Worm (Caenorhabditis elegans): ENCODE data around the gene scb-1.

The scb-1 gene

DNA sequence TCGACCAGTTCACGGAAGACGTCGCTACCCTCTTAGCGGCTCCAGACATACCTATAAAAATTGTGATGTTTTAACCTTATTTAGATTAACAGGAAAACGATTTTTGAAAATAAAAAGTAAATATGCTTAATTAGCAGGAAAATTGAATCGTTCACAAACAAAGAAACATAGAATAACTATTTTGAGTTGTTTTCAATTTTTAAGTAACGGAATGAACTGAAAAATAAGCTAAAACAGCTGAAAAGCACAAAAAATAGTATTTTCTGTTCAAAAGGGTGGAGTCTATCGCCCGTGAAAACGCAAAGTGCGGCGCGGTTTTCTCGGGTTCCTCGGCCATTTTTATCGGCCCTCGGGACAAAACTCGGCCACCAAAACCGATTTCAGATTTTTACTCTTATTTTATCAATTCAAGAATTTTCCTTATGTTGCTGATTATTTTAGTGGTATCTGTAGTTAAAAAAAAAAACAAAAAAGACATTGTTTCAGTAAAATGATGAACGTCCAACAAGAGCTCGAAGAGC is 4.4 kb upstream of the scb-1 start, which contains the start of the genes atp-5 and lmtr-3:
atp-5 (minus strand) TSS at position 51 of the 521 bp plus-strand sequence.
lmtr-3 (plus strand) TSS at position 370 of the 521 bp plus-strand sequence.
- no peak for TF ChIP-seq mes-4 (tag; optimal IDR thresholded peaks at IDR 0.05)
- no peak for TF ChIP-seq nhr-179 (tag; optimal IDR thresholded peaks at IDR 0.05)
- TF ChIP-seq hmg-20 (GFP tag; IDR thresholded peaks at IDR 0.05), result 0 out of 2 replicates have a peak, but pooled peaks have one; percentile 28
- peak; percentile 20; the same call in 1 of the 2 replicates for TF ChIP-seq madf-8 (GFP tag; conservative IDR thresholded peaks at IDR 0.05)
- no peak for TF ChIP-seq ceh-79 (tag; optimal IDR thresholded peaks at IDR 0.05)
- peak; percentile 95 for TF ChIP-seq ZK185.1 (tag; optimal IDR thresholded peaks at IDR 0.05; ENCODE audit: poor library complexity, severe bottlenecking)
- peak; percentile 91 for TF ChIP-seq attf-5 (GFP tag; optimal IDR thresholded peaks at IDR 0.05)
- TF ChIP-seq Y53F4B.3 (GFP tag; IDR thresholded peaks at IDR 0.05), result no peak
- no peak for TF ChIP-seq F57A8.1 (GFP tag; optimal IDR thresholded peaks at IDR 0.05)
- peak; percentile 23 for TF ChIP-seq ccch-3 (GFP tag; optimal IDR thresholded peaks at IDR 0.05)
- peak; percentile 31; the same call in 1 of the 2 replicates for TF ChIP-seq F33H1.4 (GFP tag; IDR thresholded peaks at IDR 0.05)
- no peak for TF ChIP-seq die-1 (tag; optimal IDR thresholded peaks at IDR 0.05)
- no peak for TF ChIP-seq let-607 (tag; optimal IDR thresholded peaks at IDR 0.05)
- TF ChIP-seq hsf-1 (GFP tag; IDR thresholded peaks at IDR 0.05), result no peak
- no peak for TF ChIP-seq ztf-22 (GFP tag; optimal IDR thresholded peaks at IDR 0.05)
- TF ChIP-seq him-1 (tag; optimal IDR thresholded peaks at IDR 0.05), result peak; percentile 4
- TF ChIP-seq unc-130 (GFP tag; optimal IDR thresholded peaks at IDR 0.05), result peak; percentile 92
- TF ChIP-seq lag-1 (GFP tag; IDR thresholded peaks at IDR 0.05), result no peak
- TF ChIP-seq F49E8.2 (tag; optimal IDR thresholded peaks at IDR 0.05; ENCODE audit: insufficient read depth), result peak; percentile 0
- TF ChIP-seq egrh-3 (GFP tag; IDR thresholded peaks at IDR 0.05), result peak; percentile 67
- no peak for TF ChIP-seq atf-7 (tag; optimal IDR thresholded peaks at IDR 0.05)
- peak; percentile 76 for TF ChIP-seq B0019.2 (GFP tag; conservative IDR thresholded peaks at IDR 0.05)
- TF ChIP-seq ets-4 (GFP tag; optimal IDR thresholded peaks at IDR 0.05), result no peak
- peak; percentile 81 for TF ChIP-seq nhr-80 (tag; optimal IDR thresholded peaks at IDR 0.05)
- no peak for TF ChIP-seq pha-4 (tag; optimal IDR thresholded peaks at IDR 0.05)
- no peak for TF ChIP-seq nhr-120 (GFP tag; IDR thresholded peaks at IDR 0.05)
- TF ChIP-seq pbrm-1 (GFP tag; IDR thresholded peaks at IDR 0.05), result peak; percentile 65; the same call in 1 of the 2 replicates
- TF ChIP-seq hrde-1 (tag; optimal IDR thresholded peaks at IDR 0.05; ENCODE audit: borderline replicate concordance), result no peak
- peak; percentile 62 for TF ChIP-seq aptf-2 (GFP tag; conservative IDR thresholded peaks at IDR 0.05)
- TF ChIP-seq bed-1 (GFP tag; IDR thresholded peaks at IDR 0.05), result no peak
- TF ChIP-seq ztf-28 (GFP tag; IDR thresholded peaks at IDR 0.05), result peak; percentile 88
- peak; percentile 37 for TF ChIP-seq efl-1 (GFP tag; optimal IDR thresholded peaks at IDR 0.05)
- TF ChIP-seq K11D2.4 (GFP tag; IDR thresholded peaks at IDR 0.05), result peak; percentile 63; the same call in 1 of the 2 replicates
- peak; percentile 91 for TF ChIP-seq let-526 (GFP tag; IDR thresholded peaks at IDR 0.05)
- TF ChIP-seq lin-40 (tag; optimal IDR thresholded peaks at IDR 0.05), result peak; percentile 28
- TF ChIP-seq nhr-90 (tag; optimal IDR thresholded peaks at IDR 0.05), result no peak
- no peak for TF ChIP-seq mxl-1 (tag; optimal IDR thresholded peaks at IDR 0.05)
- no peak for TF ChIP-seq chd-7 (tag; optimal IDR thresholded peaks at IDR 0.05)
- no peak for TF ChIP-seq nfya-2 (GFP tag; IDR thresholded peaks at IDR 0.05)
- TF ChIP-seq dpl-1 (GFP tag; optimal IDR thresholded peaks at IDR 0.05), result no peak
- no peak for TF ChIP-seq dpff-1 (tag; optimal IDR thresholded peaks at IDR 0.05)
- TF ChIP-seq lin-35 (GFP tag; optimal IDR thresholded peaks at IDR 0.05), result peak in 1 of 3 experiments; percentile 24
- no peak for TF ChIP-seq xnd-1 (tag; optimal IDR thresholded peaks at IDR 0.05)
- TF ChIP-seq B0336.3 (GFP tag; IDR thresholded peaks at IDR 0.05), result no peak
- peak; percentile 56 for TF ChIP-seq ceh-91 (GFP tag; IDR thresholded peaks at IDR 0.05)
- no peak for TF ChIP-seq B0261.1 (tag; optimal IDR thresholded peaks at IDR 0.05)
- TF ChIP-seq madf-10 (tag; optimal IDR thresholded peaks at IDR 0.05), result peak; percentile 68
- TF ChIP-seq athp-1 (tag; optimal IDR thresholded peaks at IDR 0.05), result peak; percentile 47

Measured in whole organism, young adult.